Worm (Caenorhabditis elegans) whole organism, L4 larva: Measurements from ENCODE around the gene ssp-33.

Experiments
- Y105C5A.15 ChIP-seq: fragments of 200-800 bp; sonication (Bioruptor generic); IDR thresholded peaks from 2 replicates; pipeline ENCODE4 v1.3.6; 2022; ENCODE audit warnings: missing genetic modification characterization, missing compliant biosample characterization
- fkh-10 ChIP-seq: fragments of 150-350 bp; optimal IDR thresholded peaks from 2 replicates; lab custom pipeline; 2014; ENCODE audit warnings: missing biosample characterization, missing genetic modification reagents, missing genetic modification characterization
- fos-1 ChIP-seq: fragments of 150-350 bp; optimal IDR thresholded peaks from 2 replicates; lab custom pipeline; 2014; ENCODE audit warnings: missing biosample characterization, missing genetic modification characterization
- rbr-2 ChIP-seq: sonication (generic microtip); optimal IDR thresholded peaks from 2 replicates; lab custom pipeline; 2016; ENCODE audit warnings: missing genotype, missing genetic modification characterization, missing compliant biosample characterization
- spr-3 ChIP-seq: fragments of 200-800 bp; sonication (Bioruptor generic); optimal IDR thresholded peaks from 2 replicates; lab custom pipeline; 2018; ENCODE audit warnings: mild to moderate bottlenecking, missing genetic modification characterization, missing compliant biosample characterization

DNA sequence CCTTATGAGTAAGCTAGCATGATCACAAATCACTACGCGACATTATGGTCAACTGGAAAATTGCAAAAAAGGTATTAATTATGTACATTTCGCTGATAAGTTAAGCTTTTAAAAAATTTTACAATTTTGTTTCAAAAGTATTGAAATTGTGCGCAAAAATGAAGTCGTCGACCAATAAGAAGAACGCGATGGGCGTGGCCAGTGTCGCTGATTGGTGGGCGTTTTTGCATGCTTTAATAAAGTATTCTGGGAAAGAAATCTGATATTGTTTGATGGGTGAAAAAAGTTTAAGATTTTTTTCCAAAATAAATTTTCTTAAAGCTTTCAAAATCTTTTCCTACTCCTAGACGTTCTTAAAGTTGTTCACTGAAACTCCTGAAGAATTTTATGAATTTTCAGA lies 32.9 kb upstream of the ssp-33 start:
- no peak for TF ChIP-seq spr-3
- no peak for TF ChIP-seq fkh-10
- TF ChIP-seq fos-1 (tag; lab: Kevin White, UChicago), result no peak
- no peak for TF ChIP-seq Y105C5A.15 (GFP tag; lab: Robert Waterston, UW)
- no peak for TF ChIP-seq rbr-2 (tag; lab: Kevin White, UChicago)
